Worm (Caenorhabditis elegans) whole organism, mixed stage, embryonic: ENCODE data around the gene rab-21.

Experiments used
- M03D4.4 ChIP-seq: sonication (generic microtip); optimal IDR thresholded peaks from 2 replicates; lab custom pipeline; 2017; ENCODE audit warnings: mild to moderate bottlenecking, missing genetic modification characterization, missing compliant biosample characterization
- bed-3 ChIP-seq: fragments of 200-800 bp; sonication (Bioruptor generic); optimal IDR thresholded peaks from 3 replicates; lab custom pipeline; 2018; ENCODE audit warnings: mild to moderate bottlenecking, missing genetic modification characterization, moderate library complexity, missing compliant biosample characterization
- ceh-83 ChIP-seq: fragments of 200-800 bp; sonication (Bioruptor generic); optimal IDR thresholded peaks from 2 replicates; lab custom pipeline; 2018; ENCODE audit warnings: mild to moderate bottlenecking, missing genetic modification characterization, missing compliant biosample characterization
- drap-1 ChIP-seq: fragments of 200-800 bp; sonication (Bioruptor generic); optimal IDR thresholded peaks from 3 replicates; lab custom pipeline; 2018; ENCODE audit warnings: mild to moderate bottlenecking, missing genetic modification characterization, missing compliant biosample characterization
- elt-1 ChIP-seq: sonication (generic microtip); optimal IDR thresholded peaks from 2 replicates; lab custom pipeline; 2017; ENCODE audit warnings: missing genetic modification characterization, mild to moderate bottlenecking, missing compliant biosample characterization, antibody characterized with exemption, moderate library complexity, borderline replicate concordance; ENCODE audit not compliant: insufficient read depth
- elt-3 ChIP-seq: fragments of 150-350 bp; optimal IDR thresholded peaks from 2 replicates; lab custom pipeline; 2014; ENCODE audit warnings: missing biosample characterization, missing genetic modification characterization
- ham-2 ChIP-seq: fragments of 200-800 bp; sonication (Bioruptor generic); optimal IDR thresholded peaks from 2 replicates; lab custom pipeline; 2018; ENCODE audit warnings: mild to moderate bottlenecking, missing genetic modification characterization, missing compliant biosample characterization
- hlh-1 ChIP-seq: fragments of 150-350 bp; optimal IDR thresholded peaks from 2 replicates; lab custom pipeline; 2014; ENCODE audit warnings: missing biosample characterization, missing genetic modification reagents, missing genetic modification characterization
- lin-32 ChIP-seq: fragments of 200-800 bp; sonication (Bioruptor generic); optimal IDR thresholded peaks from 2 replicates; lab custom pipeline; 2018; ENCODE audit warnings: mild to moderate bottlenecking, missing genetic modification characterization, missing compliant biosample characterization
- nhr-12 ChIP-seq: fragments of 150-350 bp; optimal IDR thresholded peaks from 2 replicates; lab custom pipeline; 2014; ENCODE audit warnings: missing biosample characterization, missing genetic modification characterization
- nhr-2 ChIP-seq: fragments of 150-350 bp; optimal IDR thresholded peaks from 2 replicates; lab custom pipeline; 2014; ENCODE audit warnings: missing biosample characterization, missing genetic modification characterization
- pha-4 ChIP-seq: fragments of 150-350 bp; optimal IDR thresholded peaks from 2 replicates; lab custom pipeline; 2018; ENCODE audit warnings: missing biosample characterization, missing genetic modification reagents, missing genetic modification characterization
- sem-2 ChIP-seq: fragments of 200-800 bp; sonication (Bioruptor generic); optimal IDR thresholded peaks from 2 replicates; lab custom pipeline; 2018; ENCODE audit warnings: mild to moderate bottlenecking, missing genetic modification characterization, missing compliant biosample characterization
- snpc-4 ChIP-seq: fragments of 150-350 bp; optimal IDR thresholded peaks from 2 replicates; lab custom pipeline; 2014; ENCODE audit warnings: missing biosample characterization, missing genetic modification characterization
- sptf-1 ChIP-seq: sonication (generic microtip); optimal IDR thresholded peaks from 2 replicates; lab custom pipeline; 2017; ENCODE audit warnings: mild to moderate bottlenecking, missing genetic modification characterization, moderate library complexity, missing compliant biosample characterization
- tbx-8 ChIP-seq: fragments of 200-800 bp; sonication (Bioruptor generic); optimal IDR thresholded peaks from 2 replicates; lab custom pipeline; 2018; ENCODE audit warnings: mild to moderate bottlenecking, missing genetic modification characterization, moderate library complexity, missing compliant biosample characterization
- unc-120 ChIP-seq: sonication (generic microtip); optimal IDR thresholded peaks from 2 replicates; lab custom pipeline; 2017; ENCODE audit warnings: missing genetic modification characterization, missing compliant biosample characterization; ENCODE audit not compliant: poor library complexity, severe bottlenecking
- unc-39 ChIP-seq: fragments of 150-350 bp; optimal IDR thresholded peaks from 2 replicates; lab custom pipeline; 2014; ENCODE audit warnings: missing biosample characterization, missing genetic modification characterization
- unc-62 ChIP-seq: fragments of 150-350 bp; optimal IDR thresholded peaks from 2 replicates; lab custom pipeline; 2014; ENCODE audit warnings: missing biosample characterization, missing genetic modification reagents, missing genetic modification characterization
- zip-8 ChIP-seq: fragments of 150-350 bp; optimal IDR thresholded peaks from 2 replicates; lab custom pipeline; 2014; ENCODE audit warnings: missing biosample characterization, missing genetic modification characterization
- ztf-11 ChIP-seq: fragments of 150-350 bp; optimal IDR thresholded peaks from 2 replicates; lab custom pipeline; 2014; ENCODE audit warnings: missing biosample characterization, missing genetic modification characterization

Gene rab-21

DNA sequence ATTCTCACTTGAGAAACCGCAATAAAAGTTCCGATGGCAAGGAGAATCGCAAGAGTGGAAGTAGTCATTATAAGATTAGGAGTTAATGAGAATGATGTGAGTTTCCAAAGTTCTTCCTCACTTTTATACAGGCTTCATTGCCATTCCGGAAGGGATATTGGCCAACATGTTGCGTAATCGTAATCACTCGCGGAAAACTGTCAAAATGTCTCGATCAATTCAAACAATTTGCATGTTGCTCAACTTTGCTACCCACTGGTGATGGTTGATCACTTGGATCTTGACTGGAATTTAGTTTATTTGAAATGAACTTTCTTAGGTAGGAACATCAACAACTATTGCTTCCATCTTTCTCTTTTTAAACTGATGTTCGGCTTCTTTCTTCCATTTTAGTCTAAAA, 22.6 kb upstream of the rab-21 start, which contains the start of gene idpb-4:
Gene idpb-4 (minus strand): TSS at position 101 of the 400 bp plus-strand sequence.
- TF ChIP-seq zip-8 (tag; lab: Kevin White, UChicago) = peak; percentile 72
- TF ChIP-seq unc-62 = no peak
- no peak for TF ChIP-seq snpc-4

ce11 chrII:8733627-8734026, 18.8 kb upstream of the rab-21 start:
- TF ChIP-seq ceh-83 (GFP tag; lab: Kevin White, UChicago) = no peak
- TF ChIP-seq pha-4 (tag; lab: Kevin White, UChicago) = peak; percentile 44
- no peak for TF ChIP-seq hlh-1 (tag; lab: Kevin White, UChicago)

ce11 chrII:8732339-8733100, 17.7 kb upstream of the rab-21 start, which contains the start of gene rol-6:
rol-6 (plus strand) TSS chrII:8733050.
- TF ChIP-seq elt-1 (tag; lab: Kevin White, UChicago) (no peak), pha-4 (tag; lab: Kevin White, UChicago) (peak; percentile 96), bed-3 (GFP tag; lab: Kevin White, UChicago) (no peak)
- TF ChIP-seq, all 35 proteins: peak for 1

- TF ChIP-seq pha-4 (tag; lab: Kevin White, UChicago) (peak; percentile 96), ztf-11 (no peak)
Measured at ce11 chrII:8731736-8732229, 17.0 kb upstream of the rab-21 start.

- peak; percentile 86 for TF ChIP-seq pha-4 (tag; lab: Kevin White, UChicago)
- TF ChIP-seq bed-3 (GFP tag; lab: Kevin White, UChicago) = no peak
- no peak for TF ChIP-seq tbx-8 (GFP tag; lab: Kevin White, UChicago)
- TF ChIP-seq elt-3 = no peak
- peak; percentile 83 for TF ChIP-seq zip-8 (tag; lab: Kevin White, UChicago)
- no peak for TF ChIP-seq lin-32 (GFP tag; lab: Kevin White, UChicago)
- no peak for TF ChIP-seq nhr-2 (tag; lab: Kevin White, UChicago)
- no peak for TF ChIP-seq unc-120 (tag; lab: Kevin White, UChicago)
Measured at ce11 chrII:8730960-8731693, 16.3 kb upstream of the rab-21 start.

DNA sequence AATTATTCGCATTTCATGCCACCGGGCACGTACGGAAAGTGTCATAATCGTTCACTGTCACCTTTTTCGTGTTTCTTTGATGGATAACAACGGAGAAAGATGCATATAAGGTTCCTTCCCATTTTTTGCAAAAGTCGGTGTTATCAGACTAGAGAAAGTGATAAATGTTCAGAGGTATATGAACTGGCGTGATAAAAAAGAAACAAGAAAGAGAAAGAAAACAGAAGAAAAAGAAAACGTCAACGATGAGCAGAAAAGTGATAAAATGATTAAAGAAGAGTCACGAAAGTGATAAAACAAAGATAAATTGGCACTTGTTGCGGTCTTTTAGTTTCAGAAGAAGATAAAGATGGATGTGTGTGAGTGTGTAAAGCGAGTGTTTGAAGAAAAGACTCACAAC, 15.5 kb upstream of the rab-21 start:
- no peak for TF ChIP-seq unc-39
- no peak for TF ChIP-seq sptf-1 (tag; lab: Kevin White, UChicago)
- TF ChIP-seq M03D4.4 (tag; lab: Kevin White, UChicago) = no peak
- TF ChIP-seq sem-2 (GFP tag; lab: Kevin White, UChicago) = no peak
- TF ChIP-seq lin-32 (GFP tag; lab: Kevin White, UChicago) = no peak
- TF ChIP-seq snpc-4 = no peak
- TF ChIP-seq ceh-83 (GFP tag; lab: Kevin White, UChicago) = no peak
- TF ChIP-seq nhr-12 (tag; lab: Kevin White, UChicago) = no peak

DNA sequence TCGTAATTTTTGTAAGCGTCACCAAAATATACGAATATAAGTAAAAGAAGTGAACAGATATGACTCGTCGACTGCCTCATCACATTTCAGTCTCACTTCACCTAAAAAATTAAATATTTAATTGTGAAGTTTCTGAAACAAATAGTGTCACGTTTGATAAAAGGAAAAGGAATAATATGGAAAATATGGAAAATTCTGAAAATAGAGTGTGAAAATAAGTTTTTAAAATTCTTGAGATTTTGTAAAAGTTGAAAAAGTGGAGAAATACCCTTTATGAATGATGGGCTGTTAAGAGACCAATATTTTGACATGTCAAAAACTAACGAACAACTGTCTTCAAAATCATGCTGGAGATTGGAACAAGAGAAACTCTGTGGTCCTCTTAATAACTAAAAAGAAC, 11.9 kb upstream of the rab-21 start, which contains the start of gene T01B7.9:
Gene T01B7.9 (minus strand): TSS at position 101 of the 400 bp plus-strand sequence.
- TF ChIP-seq drap-1 (no peak), hlh-1 (tag; lab: Kevin White, UChicago) (no peak), nhr-12 (tag; lab: Kevin White, UChicago) (no peak), ceh-83 (GFP tag; lab: Kevin White, UChicago) (no peak), elt-3 (no peak), ham-2 (no peak), ztf-11 (no peak), elt-1 (tag; lab: Kevin White, UChicago) (no peak), unc-62 (no peak)
